Fruit fly (Drosophila melanogaster) whole organism, embryonic: ENCODE measurements around the gene CG4313.
A peak's percentile ranks its signal among the peaks of the same experiment; 100 is the strongest.

Experiments used
- Abd-B ChIP-seq: fragments of 200-800 bp; sonication (Bioruptor generic); optimal IDR thresholded peaks from 2 replicates; lab custom pipeline; 2018; ENCODE audit warnings: missing biosample characterization, mild to moderate bottlenecking, missing genetic modification characterization, moderate library complexity
- Asciz ChIP-seq: fragments of 200-800 bp; sonication (Bioruptor generic); optimal IDR thresholded peaks from 2 replicates; lab custom pipeline; 2017; ENCODE audit warnings: missing biosample characterization, mild to moderate bottlenecking, missing genetic modification characterization, missing genetic modification reagents
- Blimp-1 ChIP-seq: fragments of 200-800 bp; sonication (Bioruptor generic); optimal IDR thresholded peaks from 3 replicates; lab custom pipeline; 2018; ENCODE audit warnings: missing biosample characterization, missing genetic modification characterization, mild to moderate bottlenecking, moderate library complexity, missing genetic modification reagents
- Bteb2 ChIP-seq: fragments of 200-800 bp; sonication (Bioruptor generic); optimal IDR thresholded peaks from 2 replicates; lab custom pipeline; 2016; ENCODE audit warnings: missing biosample characterization, missing genetic modification characterization
- CG10321 ChIP-seq: fragments of 200-800 bp; sonication (Bioruptor generic); IDR thresholded peaks from 2 replicates; pipeline ENCODE4 v1.3.6; 2022; ENCODE audit warnings: missing biosample characterization, missing genetic modification characterization
- CG11696 ChIP-seq: fragments of 200-800 bp; sonication (Bioruptor generic); IDR thresholded peaks from 2 replicates; pipeline ENCODE4 v1.3.6; 2022; ENCODE audit warnings: missing biosample characterization, missing genetic modification characterization
- CG12155 ChIP-seq: fragments of 200-800 bp; sonication (Bioruptor generic); optimal IDR thresholded peaks from 3 replicates; lab custom pipeline; 2016; ENCODE audit warnings: missing biosample characterization, missing genetic modification characterization
- CG14014 ChIP-seq: fragments of 200-800 bp; sonication (Bioruptor generic); IDR thresholded peaks from 2 replicates; pipeline ENCODE4 v1.3.6; 2022; ENCODE audit warnings: missing biosample characterization, missing genetic modification characterization
- CG14667 ChIP-seq: fragments of 200-800 bp; sonication (Bioruptor generic); IDR thresholded peaks from 2 replicates; pipeline ENCODE4 v1.3.6; 2022; ENCODE audit warnings: missing biosample characterization, missing genetic modification characterization
- CG14710 ChIP-seq: fragments of 200-800 bp; sonication (Bioruptor generic); optimal IDR thresholded peaks from 3 replicates; lab custom pipeline; 2019; ENCODE audit warnings: missing biosample characterization, mild to moderate bottlenecking, missing genetic modification characterization, moderate library complexity
- CG15011 ChIP-seq: fragments of 200-800 bp; sonication (Bioruptor generic); optimal IDR thresholded peaks from 3 replicates; lab custom pipeline; 2018; ENCODE audit warnings: missing biosample characterization, mild to moderate bottlenecking, missing genetic modification characterization
- CG15514 ChIP-seq: fragments of 200-800 bp; sonication (Bioruptor generic); optimal IDR thresholded peaks from 3 replicates; lab custom pipeline; 2017; ENCODE audit warnings: missing biosample characterization, missing genetic modification characterization, mild to moderate bottlenecking, moderate library complexity, missing genetic modification reagents
- CG17568 ChIP-seq: fragments of 200-800 bp; sonication (Bioruptor generic); optimal IDR thresholded peaks from 2 replicates; lab custom pipeline; 2018; ENCODE audit warnings: missing biosample characterization, mild to moderate bottlenecking, missing genetic modification characterization, moderate library complexity
- CG17802 ChIP-seq: fragments of 200-800 bp; sonication (Bioruptor generic); optimal IDR thresholded peaks from 2 replicates; lab custom pipeline; 2018; ENCODE audit warnings: missing biosample characterization, mild to moderate bottlenecking, missing genetic modification characterization, moderate library complexity
- CG2875 ChIP-seq: fragments of 200-800 bp; sonication (Bioruptor generic); optimal IDR thresholded peaks from 2 replicates; lab custom pipeline; 2017; ENCODE audit warnings: missing biosample characterization, mild to moderate bottlenecking, missing genetic modification characterization, missing genetic modification reagents
- CG31365 ChIP-seq: fragments of 200-800 bp; sonication (Bioruptor generic); optimal IDR thresholded peaks from 2 replicates; lab custom pipeline; 2018; ENCODE audit warnings: missing biosample characterization, mild to moderate bottlenecking, missing genetic modification characterization
- CG3281 ChIP-seq: fragments of 200-800 bp; sonication (Bioruptor generic); optimal IDR thresholded peaks from 3 replicates; lab custom pipeline; 2017; ENCODE audit warnings: missing biosample characterization, mild to moderate bottlenecking, missing genetic modification characterization
- CG3838 ChIP-seq: fragments of 200-800 bp; sonication (Bioruptor generic); optimal IDR thresholded peaks from 3 replicates; lab custom pipeline; 2016; ENCODE audit warnings: missing biosample characterization, missing genetic modification characterization
- CG5180 ChIP-seq: fragments of 200-800 bp; sonication (Bioruptor generic); optimal IDR thresholded peaks from 3 replicates; lab custom pipeline; 2017; ENCODE audit warnings: missing biosample characterization, missing genetic modification characterization, mild to moderate bottlenecking, moderate library complexity, missing genetic modification reagents
- CG5245 ChIP-seq: fragments of 200-800 bp; sonication (Bioruptor generic); optimal IDR thresholded peaks from 3 replicates; lab custom pipeline; 2016; ENCODE audit warnings: missing biosample characterization, missing genetic modification characterization
- CG6689 ChIP-seq: fragments of 200-800 bp; sonication (Bioruptor generic); IDR thresholded peaks from 2 replicates; pipeline ENCODE4 v1.3.6; 2022; ENCODE audit warnings: missing biosample characterization, missing genetic modification characterization
- CG7372 ChIP-seq: fragments of 200-800 bp; sonication (Bioruptor generic); IDR thresholded peaks from 2 replicates; pipeline ENCODE4 v1.3.6; 2022; ENCODE audit warnings: missing biosample characterization, missing genetic modification characterization
- CG7745 ChIP-seq: fragments of 200-800 bp; sonication (Bioruptor generic); optimal IDR thresholded peaks from 2 replicates; lab custom pipeline; 2018; ENCODE audit warnings: missing biosample characterization, mild to moderate bottlenecking, missing genetic modification characterization, moderate library complexity
- CG8359 ChIP-seq: fragments of 200-800 bp; sonication (Bioruptor generic); optimal IDR thresholded peaks from 2 replicates; lab custom pipeline; 2017; ENCODE audit warnings: missing biosample characterization, mild to moderate bottlenecking, missing genetic modification characterization, borderline replicate concordance
- CTCF ChIP-seq: fragments of 200-800 bp; sonication (Bioruptor generic); optimal IDR thresholded peaks from 2 replicates; lab custom pipeline; 2017; ENCODE audit warnings: missing biosample characterization, mild to moderate bottlenecking, missing genetic modification characterization, moderate library complexity
- Dip3 ChIP-seq: fragments of 200-800 bp; sonication (Bioruptor generic); optimal IDR thresholded peaks from 3 replicates; lab custom pipeline; 2016; ENCODE audit warnings: missing biosample characterization, missing genetic modification characterization
- Jarid2 ChIP-seq: fragments of 200-800 bp; sonication (Bioruptor generic); optimal IDR thresholded peaks from 3 replicates; lab custom pipeline; 2017; ENCODE audit warnings: mild to moderate bottlenecking, missing biosample characterization, missing genetic modification reagents, missing genetic modification characterization
- Lpt ChIP-seq: fragments of >200 bp; optimal IDR thresholded peaks from 2 replicates; lab custom pipeline; 2018; ENCODE audit warnings: missing biosample characterization, missing genetic modification characterization
- Mrtf ChIP-seq: fragments of 200-800 bp; sonication (Bioruptor generic); IDR thresholded peaks from 3 replicates; pipeline ENCODE4 v1.3.6; 2022; ENCODE audit warnings: missing biosample characterization, missing genetic modification characterization
- Opbp ChIP-seq: fragments of 200-800 bp; sonication (Bioruptor generic); IDR thresholded peaks from 3 replicates; pipeline ENCODE4 v1.3.6; 2022; ENCODE audit warnings: missing biosample characterization, missing genetic modification characterization; ENCODE audit not compliant: partially characterized antibody
- Sry-δ ChIP-seq: fragments of 200-800 bp; sonication (Bioruptor generic); optimal IDR thresholded peaks from 2 replicates; lab custom pipeline; 2016; ENCODE audit warnings: missing biosample characterization, missing genetic modification characterization
- Usf ChIP-seq: fragments of 200-800 bp; sonication (Bioruptor generic); optimal IDR thresholded peaks from 2 replicates; lab custom pipeline; 2017; ENCODE audit warnings: missing genotype, missing biosample characterization, missing genetic modification characterization
- Xrp1 ChIP-seq: fragments of 200-800 bp; sonication (Bioruptor generic); IDR thresholded peaks from 2 replicates; pipeline ENCODE4 v1.3.6; 2022; ENCODE audit warnings: missing biosample characterization, missing genetic modification characterization
- bowl ChIP-seq: fragments of 200-800 bp; sonication (Bioruptor generic); IDR thresholded peaks from 2 replicates; pipeline ENCODE4 v1.3.6; 2022; ENCODE audit warnings: missing biosample characterization, missing genetic modification characterization
- br ChIP-seq: fragments of >200 bp; optimal IDR thresholded peaks from 2 replicates; lab custom pipeline; 2017
- cad ChIP-seq: fragments of >200 bp; optimal IDR thresholded peaks from 2 replicates; lab custom pipeline; 2017; ENCODE audit warnings: missing biosample characterization, missing genetic modification characterization
- da ChIP-seq: fragments of 200-800 bp; sonication (Bioruptor generic); optimal IDR thresholded peaks from 2 replicates; lab custom pipeline; 2016; ENCODE audit warnings: missing biosample characterization, missing genetic modification characterization
- dysf ChIP-seq: fragments of 200-800 bp; sonication (Bioruptor generic); IDR thresholded peaks from 3 replicates; pipeline ENCODE4 v1.3.6; 2022; ENCODE audit warnings: missing biosample characterization, missing genetic modification characterization
- fd96Cb ChIP-seq: fragments of 200-800 bp; sonication (Bioruptor generic); optimal IDR thresholded peaks from 2 replicates; lab custom pipeline; 2018; ENCODE audit warnings: missing biosample characterization, mild to moderate bottlenecking, missing genetic modification characterization, moderate library complexity
- h ChIP-seq: fragments of >200 bp; optimal IDR thresholded peaks from 2 replicates; lab custom pipeline; 2017
- hbn ChIP-seq: fragments of 200-800 bp; sonication (Bioruptor generic); IDR thresholded peaks from 2 replicates; pipeline ENCODE4 v1.3.6; 2022; ENCODE audit warnings: missing biosample characterization, missing genetic modification characterization; ENCODE audit not compliant: partially characterized antibody
- her ChIP-seq: fragments of 200-800 bp; sonication (Bioruptor generic); optimal IDR thresholded peaks from 2 replicates; lab custom pipeline; 2016; ENCODE audit warnings: missing biosample characterization, missing genetic modification characterization
- kay ChIP-seq: fragments of 200-800 bp; sonication (Bioruptor generic); optimal IDR thresholded peaks from 2 replicates; lab custom pipeline; 2016; ENCODE audit warnings: missing biosample characterization, missing genetic modification characterization
- luna ChIP-seq: fragments of 200-800 bp; sonication (Bioruptor generic); optimal IDR thresholded peaks from 2 replicates; lab custom pipeline; 2016; ENCODE audit warnings: missing biosample characterization, missing genetic modification characterization
- p53 ChIP-seq: fragments of 200-800 bp; sonication (Bioruptor generic); optimal IDR thresholded peaks from 2 replicates; lab custom pipeline; 2016; ENCODE audit warnings: missing biosample characterization, missing genetic modification characterization
- pzg ChIP-seq: fragments of 200-800 bp; sonication (Bioruptor generic); optimal IDR thresholded peaks from 3 replicates; lab custom pipeline; 2018; ENCODE audit warnings: missing biosample characterization, mild to moderate bottlenecking, missing genetic modification characterization, moderate library complexity
- sd ChIP-seq: fragments of 200-800 bp; sonication (Bioruptor generic); optimal IDR thresholded peaks from 3 replicates; lab custom pipeline; 2018; ENCODE audit warnings: missing biosample characterization, mild to moderate bottlenecking, missing genetic modification characterization, moderate library complexity
- sob ChIP-seq: fragments of 200-800 bp; sonication (Bioruptor generic); IDR thresholded peaks from 2 replicates; pipeline ENCODE4 v1.3.6; 2022; ENCODE audit warnings: missing biosample characterization, missing genetic modification characterization
- tio ChIP-seq: fragments of 200-800 bp; sonication (Bioruptor generic); optimal IDR thresholded peaks from 2 replicates; lab custom pipeline; 2017; ENCODE audit warnings: missing biosample characterization, missing genetic modification characterization, inconsistent platforms
- unpg ChIP-seq: fragments of 200-800 bp; sonication (Bioruptor generic); optimal IDR thresholded peaks from 3 replicates; lab custom pipeline; 2018; ENCODE audit warnings: missing biosample characterization, mild to moderate bottlenecking, missing genetic modification characterization, moderate library complexity

CG4313 gene

dm6 chrX:2071878-2072817, 30.5 kb downstream of the CG4313 start, which contains the start of gene Rtca:
Rtca (plus strand) TSS chrX:2072413.
- peak; percentile 71 for TF ChIP-seq CG6689 (GFP tag; lab: Robert Waterston, UW)
- TF ChIP-seq CG14014 (GFP tag; lab: Robert Waterston, UW): peak; percentile 72
- TF ChIP-seq CG17802 (tag; lab: Kevin White, UChicago): no peak
- no peak for TF ChIP-seq CG15011
- TF ChIP-seq Blimp-1 (GFP tag; lab: Kevin White, UChicago): peak; percentile 54
- no peak for TF ChIP-seq bowl (GFP tag; lab: Robert Waterston, UW)
- no peak for TF ChIP-seq hbn (GFP tag; lab: Robert Waterston, UW)
- peak; percentile 73 for TF ChIP-seq CG15514 (GFP tag; lab: Kevin White, UChicago)
- TF ChIP-seq br (lab: Kevin White, UChicago): no peak
- TF ChIP-seq CG3838 (GFP tag; lab: Kevin White, UChicago): no peak
- TF ChIP-seq CG14667: peak; percentile 48; the same call in 1 of the 2 replicates
- TF ChIP-seq CG3281 (GFP tag; lab: Kevin White, UChicago): peak; percentile 78
- peak; percentile 17 for TF ChIP-seq Sry-δ (GFP tag; lab: Kevin White, UChicago)
- peak; percentile 46 for TF ChIP-seq CG12155 (GFP tag; lab: Kevin White, UChicago)
- TF ChIP-seq her (GFP tag; lab: Kevin White, UChicago): peak; percentile 86
- TF ChIP-seq Mrtf (GFP tag; lab: Robert Waterston, UW): 0 out of 3 replicates have a peak, but pooled peaks have one; percentile 37
- TF ChIP-seq CTCF (GFP tag; lab: Kevin White, UChicago): no peak
- no peak for TF ChIP-seq CG8359
- TF ChIP-seq CG11696 (GFP tag; lab: Robert Waterston, UW): peak; percentile 95
- TF ChIP-seq fd96Cb: peak; percentile 53
- TF ChIP-seq Bteb2 (GFP tag; lab: Kevin White, UChicago): peak; percentile 52
- no peak for TF ChIP-seq Lpt
- TF ChIP-seq CG2875 (GFP tag; lab: Kevin White, UChicago): peak; percentile 13
- peak; percentile 18 for TF ChIP-seq CG5245 (GFP tag; lab: Kevin White, UChicago)
- TF ChIP-seq CG31365 (tag; lab: Kevin White, UChicago): peak; percentile 16
- no peak for TF ChIP-seq CG17568 (GFP tag; lab: Kevin White, UChicago)
- no peak for TF ChIP-seq CG7745
- TF ChIP-seq CG10321 (GFP tag; lab: Robert Waterston, UW): no peak
- TF ChIP-seq CG5180 (GFP tag; lab: Kevin White, UChicago): peak; percentile 41
- TF ChIP-seq pzg (GFP tag; lab: Kevin White, UChicago): peak; percentile 0
- TF ChIP-seq unpg (GFP tag; lab: Kevin White, UChicago): peak; percentile 75
- TF ChIP-seq Dip3: peak; percentile 18
- TF ChIP-seq sob (GFP tag; lab: Robert Waterston, UW): peak; percentile 64; the same call in 1 of the 2 replicates
- TF ChIP-seq Xrp1 (GFP tag; lab: Robert Waterston, UW): peak; percentile 72
- no peak for TF ChIP-seq h (lab: Kevin White, UChicago)
- peak; percentile 30 for TF ChIP-seq CG14710 (tag; lab: Kevin White, UChicago)
- TF ChIP-seq Usf (GFP tag; lab: Kevin White, UChicago): peak; percentile 18
- peak; percentile 82 for TF ChIP-seq dysf (GFP tag; lab: Robert Waterston, UW)
- no peak for TF ChIP-seq tio (GFP tag; lab: Kevin White, UChicago)
- TF ChIP-seq cad (GFP tag; lab: Kevin White, UChicago): no peak
- peak; percentile 7 for TF ChIP-seq p53 (GFP tag; lab: Kevin White, UChicago)
- TF ChIP-seq sd (tag; lab: Kevin White, UChicago): peak; percentile 74
- no peak for TF ChIP-seq luna
- TF ChIP-seq da (GFP tag; lab: Kevin White, UChicago): no peak
- TF ChIP-seq Abd-B: peak; percentile 37
- peak; percentile 6 for TF ChIP-seq Jarid2 (GFP tag; lab: Kevin White, UChicago)
- TF ChIP-seq CG7372 (GFP tag; lab: Robert Waterston, UW): peak; percentile 67
- TF ChIP-seq Opbp: no peak
- TF ChIP-seq kay (GFP tag; lab: Kevin White, UChicago): peak; percentile 20
- TF ChIP-seq Asciz (GFP tag; lab: Kevin White, UChicago): peak; percentile 48
